Worm (Caenorhabditis elegans): Measurements from ENCODE around the gene C17B7.15.

Gene C17B7.15

DNA sequence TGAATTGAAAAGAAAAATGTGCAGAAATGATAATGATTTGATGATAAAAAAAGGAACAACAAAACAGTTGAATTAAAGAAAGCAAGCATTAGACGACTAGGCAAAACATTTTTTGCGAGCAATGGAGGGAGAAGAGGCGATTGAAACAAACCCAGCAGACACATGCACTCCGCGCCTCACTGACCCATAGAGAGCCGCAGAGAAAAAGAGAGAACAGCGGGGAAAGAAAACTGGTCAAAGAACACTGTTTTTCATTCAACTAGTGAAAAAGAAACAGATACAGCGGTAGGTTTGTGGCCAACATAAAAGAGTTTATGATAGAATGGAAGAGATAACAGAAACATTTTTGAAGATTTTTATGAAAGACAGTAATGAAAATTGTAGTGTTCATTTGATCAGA is 38.3 kb downstream of the C17B7.15 start:
- no peak for TF ChIP-seq zag-1 (tag; optimal IDR thresholded peaks at IDR 0.05)
- TF ChIP-seq fos-1 (tag; optimal IDR thresholded peaks at IDR 0.05), result peak; percentile 29
- TF ChIP-seq snpc-4 (tag; optimal IDR thresholded peaks at IDR 0.05), result no peak
- no peak for TF ChIP-seq R02D3.7 (tag; optimal IDR thresholded peaks at IDR 0.05)
- TF ChIP-seq sma-9 (GFP tag; optimal IDR thresholded peaks at IDR 0.05), result peak; percentile 91
- TF ChIP-seq sma-9 (tag; optimal IDR thresholded peaks at IDR 0.05), result no peak
- no peak for TF ChIP-seq elt-1 (tag; optimal IDR thresholded peaks at IDR 0.05)
- no peak for TF ChIP-seq blmp-1 (tag; optimal IDR thresholded peaks at IDR 0.05; ENCODE audit: insufficient read depth)
- TF ChIP-seq lin-39 (tag; optimal IDR thresholded peaks at IDR 0.05), result no peak
- peak; percentile 4 for TF ChIP-seq C34F6.9 (tag; optimal IDR thresholded peaks at IDR 0.05)
- TF ChIP-seq lin-11 (tag; optimal IDR thresholded peaks at IDR 0.05), result no peak
- no peak for TF ChIP-seq mbf-1 (tag; optimal IDR thresholded peaks at IDR 0.05)
- no peak for TF ChIP-seq nhr-10 (tag; optimal IDR thresholded peaks at IDR 0.05)
- TF ChIP-seq aly-2 (tag; optimal IDR thresholded peaks at IDR 0.05), result no peak
- peak in 1 of 2 experiments; percentile 27 for TF ChIP-seq lsy-2 (tag; optimal IDR thresholded peaks at IDR 0.05)
- TF ChIP-seq unc-55 (GFP tag; optimal IDR thresholded peaks at IDR 0.05), result no peak
- TF ChIP-seq ZK546.5 (tag; optimal IDR thresholded peaks at IDR 0.05), result no peak
- TF ChIP-seq nhr-21 (tag; optimal IDR thresholded peaks at IDR 0.05), result no peak
- peak; percentile 31 for TF ChIP-seq nhr-129 (tag; optimal IDR thresholded peaks at IDR 0.05)
- peak; percentile 17 for TF ChIP-seq egl-27 (tag; optimal IDR thresholded peaks at IDR 0.05)
- TF ChIP-seq sma-3 (GFP tag; optimal IDR thresholded peaks at IDR 0.05), result no peak
- no peak for TF ChIP-seq mab-5 (tag; optimal IDR thresholded peaks at IDR 0.05)
- TF ChIP-seq ceh-82 (tag; optimal IDR thresholded peaks at IDR 0.05), result no peak
- no peak for TF ChIP-seq alr-1 (tag; optimal IDR thresholded peaks at IDR 0.05)
- TF ChIP-seq F13H6.1 (tag; optimal IDR thresholded peaks at IDR 0.05), result peak; percentile 61
- TF ChIP-seq nhr-12 (tag; optimal IDR thresholded peaks at IDR 0.05), result no peak
- TF ChIP-seq gmeb-1 (tag; optimal IDR thresholded peaks at IDR 0.05), result no peak
- no peak for TF ChIP-seq unc-39 (tag; optimal IDR thresholded peaks at IDR 0.05)

DNA sequence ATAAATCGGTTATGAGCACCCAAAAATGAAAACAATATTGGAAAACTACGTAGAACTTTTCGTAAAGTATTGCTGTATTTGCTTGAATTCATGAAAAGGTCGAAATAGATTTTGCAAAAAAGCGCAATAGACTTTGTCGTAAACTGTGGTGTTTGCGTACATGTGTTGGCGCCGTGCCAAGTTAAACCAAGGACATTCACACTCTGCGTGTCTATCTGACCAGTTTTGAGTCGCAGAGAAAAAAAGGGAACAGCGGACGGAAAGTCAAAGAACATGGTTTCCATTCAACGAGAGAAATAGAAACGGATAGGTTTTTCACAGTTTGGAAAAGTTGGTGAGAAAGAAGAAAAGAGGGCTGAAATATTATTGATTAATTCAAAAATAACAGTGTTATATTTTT is 41.0 kb downstream of the C17B7.15 start:
- TF ChIP-seq elt-3 (tag; optimal IDR thresholded peaks at IDR 0.05) (no peak), fos-1 (tag; optimal IDR thresholded peaks at IDR 0.05) (peak; percentile 89), peb-1 (tag; optimal IDR thresholded peaks at IDR 0.05) (no peak), nhr-6 (tag; optimal IDR thresholded peaks at IDR 0.05) (peak; percentile 83), egl-27 (tag; optimal IDR thresholded peaks at IDR 0.05) (peak; percentile 90), dmd-4 (tag; optimal IDR thresholded peaks at IDR 0.05) (no peak), nhr-12 (tag; optimal IDR thresholded peaks at IDR 0.05) (no peak), mab-5 (tag; optimal IDR thresholded peaks at IDR 0.05) (peak; percentile 18), ztf-11 (tag; optimal IDR thresholded peaks at IDR 0.05) (no peak), nhr-77 (tag; optimal IDR thresholded peaks at IDR 0.05) (no peak), nhr-10 (tag; optimal IDR thresholded peaks at IDR 0.05) (no peak), skn-1 (tag; optimal IDR thresholded peaks at IDR 0.05) (no peak), lsy-2 (tag; optimal IDR thresholded peaks at IDR 0.05) (peak; percentile 51 to 85), mbf-1 (tag; optimal IDR thresholded peaks at IDR 0.05) (no peak), sma-3 (GFP tag; optimal IDR thresholded peaks at IDR 0.05) (peak; percentile 88), nhr-237 (tag; optimal IDR thresholded peaks at IDR 0.05) (no peak), ama-1 (optimal IDR thresholded peaks at IDR 0.05) (no peak), lin-13 (GFP tag; optimal IDR thresholded peaks at IDR 0.05) (peak; percentile 76), nhr-11 (tag; optimal IDR thresholded peaks at IDR 0.05) (no peak), lin-11 (tag; optimal IDR thresholded peaks at IDR 0.05) (peak; percentile 37), lin-39 (tag; optimal IDR thresholded peaks at IDR 0.05) (no peak), aly-2 (tag; optimal IDR thresholded peaks at IDR 0.05) (no peak), sma-9 (GFP tag; optimal IDR thresholded peaks at IDR 0.05) (peak; percentile 99), sma-9 (tag; optimal IDR thresholded peaks at IDR 0.05) (peak; percentile 58), mdl-1 (tag; optimal IDR thresholded peaks at IDR 0.05) (peak in 1 of 2 experiments; percentile 60), unc-39 (tag; optimal IDR thresholded peaks at IDR 0.05) (no peak), Y55F3AM.14 (GFP tag; optimal IDR thresholded peaks at IDR 0.05) (peak; percentile 56), nhr-23 (tag; optimal IDR thresholded peaks at IDR 0.05) (no peak), elt-1 (tag; optimal IDR thresholded peaks at IDR 0.05) (no peak), ZK546.5 (tag; optimal IDR thresholded peaks at IDR 0.05) (no peak), snpc-4 (tag; optimal IDR thresholded peaks at IDR 0.05) (peak; percentile 63), R02D3.7 (tag; optimal IDR thresholded peaks at IDR 0.05) (no peak), ztf-1 (GFP tag; conservative IDR thresholded peaks at IDR 0.05) (no peak), C34F6.9 (tag; optimal IDR thresholded peaks at IDR 0.05) (peak; percentile 86), F13H6.1 (tag; optimal IDR thresholded peaks at IDR 0.05) (peak; percentile 90), blmp-1 (tag; optimal IDR thresholded peaks at IDR 0.05; ENCODE audit: insufficient read depth) (peak; percentile 29), ceh-16 (tag; optimal IDR thresholded peaks at IDR 0.05) (no peak), ceh-82 (tag; optimal IDR thresholded peaks at IDR 0.05) (no peak), nhr-129 (tag; optimal IDR thresholded peaks at IDR 0.05) (peak; percentile 89), nhr-25 (tag; optimal IDR thresholded peaks at IDR 0.05) (peak; percentile 96), alr-1 (tag; optimal IDR thresholded peaks at IDR 0.05) (no peak), zag-1 (tag; optimal IDR thresholded peaks at IDR 0.05) (peak; percentile 42), crh-2 (tag; optimal IDR thresholded peaks at IDR 0.05) (peak; percentile 84), unc-55 (GFP tag; optimal IDR thresholded peaks at IDR 0.05) (peak; percentile 63), nhr-21 (tag; optimal IDR thresholded peaks at IDR 0.05) (peak; percentile 84), gmeb-1 (tag; optimal IDR thresholded peaks at IDR 0.05) (peak; percentile 73), sem-4 (tag; optimal IDR thresholded peaks at IDR 0.05) (peak; percentile 73), unc-62 (GFP tag; optimal IDR thresholded peaks at IDR 0.05) (no peak)
